Fruit fly (Drosophila melanogaster) whole organism, pupa: ENCODE data around the gene Shc.

Source experiments
- CG10348 ChIP-seq: fragments of 200-800 bp; sonication (Bioruptor generic); IDR thresholded peaks from 2 replicates; pipeline ENCODE4 v1.3.6; 2022; ENCODE audit warnings: missing biosample characterization, missing genetic modification characterization
- CG12605 ChIP-seq: fragments of 200-800 bp; sonication (Bioruptor generic); IDR thresholded peaks from 2 replicates; pipeline ENCODE4 v1.3.6; 2022; ENCODE audit warnings: missing biosample characterization, missing genetic modification characterization
- CG13204 ChIP-seq: fragments of 200-800 bp; sonication (Bioruptor generic); optimal IDR thresholded peaks from 2 replicates; lab custom pipeline; 2018; ENCODE audit warnings: missing biosample characterization, mild to moderate bottlenecking, missing genetic modification characterization, moderate library complexity
- CG14655 ChIP-seq: fragments of 200-800 bp; sonication (Bioruptor generic); optimal IDR thresholded peaks from 3 replicates; lab custom pipeline; 2017; ENCODE audit warnings: mild to moderate bottlenecking, missing biosample characterization, missing genetic modification reagents, missing genetic modification characterization
- CG15710 ChIP-seq: fragments of 200-800 bp; sonication (Bioruptor generic); optimal IDR thresholded peaks from 2 replicates; lab custom pipeline; 2018; ENCODE audit warnings: missing biosample characterization, mild to moderate bottlenecking, missing genetic modification characterization, moderate library complexity
- CG17806 ChIP-seq: fragments of 200-800 bp; sonication (Bioruptor generic); optimal IDR thresholded peaks from 2 replicates; lab custom pipeline; 2018; ENCODE audit warnings: missing biosample characterization, mild to moderate bottlenecking, missing genetic modification characterization, moderate library complexity
- CG32121 ChIP-seq: fragments of 200-800 bp; sonication (Bioruptor generic); IDR thresholded peaks from 2 replicates; pipeline ENCODE4 v1.3.6; 2022; ENCODE audit warnings: missing biosample characterization, missing genetic modification characterization
- CG34367 ChIP-seq: fragments of 200-800 bp; sonication (Bioruptor generic); optimal IDR thresholded peaks from 2 replicates; lab custom pipeline; 2018; ENCODE audit warnings: missing biosample characterization, mild to moderate bottlenecking, missing genetic modification characterization
- CG4496 ChIP-seq: fragments of 200-800 bp; sonication (Bioruptor generic); IDR thresholded peaks from 3 replicates; pipeline ENCODE4 v1.3.6; 2022; ENCODE audit warnings: missing biosample characterization, missing genetic modification characterization
- CG8159 ChIP-seq: fragments of 200-800 bp; sonication (Bioruptor generic); optimal IDR thresholded peaks from 3 replicates; lab custom pipeline; 2018; ENCODE audit warnings: missing biosample characterization, mild to moderate bottlenecking, missing genetic modification characterization, moderate library complexity
- CG8301 ChIP-seq: fragments of 200-800 bp; sonication (Bioruptor generic); optimal IDR thresholded peaks from 2 replicates; lab custom pipeline; 2018; ENCODE audit warnings: missing biosample characterization, mild to moderate bottlenecking, missing genetic modification characterization
- CG9948 ChIP-seq: fragments of 200-800 bp; sonication (Bioruptor generic); optimal IDR thresholded peaks from 2 replicates; lab custom pipeline; 2018; ENCODE audit warnings: missing biosample characterization, mild to moderate bottlenecking, missing genetic modification characterization, moderate library complexity
- D1 ChIP-seq: fragments of 200-800 bp; sonication (Bioruptor generic); optimal IDR thresholded peaks from 2 replicates; lab custom pipeline; 2018; ENCODE audit warnings: missing biosample characterization, mild to moderate bottlenecking, missing genetic modification characterization, moderate library complexity
- EcR ChIP-seq: fragments of 200-800 bp; sonication (Bioruptor generic); optimal IDR thresholded peaks from 3 replicates; lab custom pipeline; 2019; ENCODE audit warnings: missing biosample characterization, missing genetic modification characterization, mild to moderate bottlenecking, moderate library complexity, missing genetic modification reagents
- Ets98B ChIP-seq: fragments of 200-800 bp; sonication (Bioruptor generic); IDR thresholded peaks from 2 replicates; pipeline ENCODE4 v1.3.6; 2022; ENCODE audit warnings: missing biosample characterization, missing genetic modification characterization
- Pif1A ChIP-seq: fragments of 200-800 bp; sonication (Bioruptor generic); optimal IDR thresholded peaks from 3 replicates; lab custom pipeline; 2016; ENCODE audit warnings: missing biosample characterization, missing genetic modification characterization
- Pif1B ChIP-seq: fragments of 200-800 bp; sonication (Bioruptor generic); optimal IDR thresholded peaks from 3 replicates; lab custom pipeline; 2016; ENCODE audit warnings: missing biosample characterization, missing genetic modification characterization
- Snoo ChIP-seq: fragments of 200-800 bp; sonication (Bioruptor generic); optimal IDR thresholded peaks from 3 replicates; lab custom pipeline; 2017; ENCODE audit warnings: missing biosample characterization, mild to moderate bottlenecking, missing genetic modification characterization, inconsistent platforms
- fd96Ca ChIP-seq: fragments of 200-800 bp; sonication (Bioruptor generic); IDR thresholded peaks from 3 replicates; pipeline ENCODE4 v1.3.6; 2022; ENCODE audit warnings: missing biosample characterization, missing genetic modification characterization
- gl ChIP-seq: fragments of 200-800 bp; sonication (Bioruptor generic); optimal IDR thresholded peaks from 2 replicates; lab custom pipeline; 2018; ENCODE audit warnings: missing biosample characterization, mild to moderate bottlenecking, missing genetic modification characterization
- rn ChIP-seq: fragments of 200-800 bp; sonication (Bioruptor generic); IDR thresholded peaks from 2 replicates; pipeline ENCODE4 v1.3.6; 2022; ENCODE audit warnings: missing biosample characterization, missing genetic modification characterization

Gene Shc

dm6 chr3L:9426656-9427294 lies at the start of gene Shc, which contains the start of gene Atat:
Shc (plus strand) TSS chr3L:9427010.
Atat (minus strand) TSS chr3L:9426758.
- TF ChIP-seq CG8301 (tag; lab: Kevin White, UChicago) (peak; percentile 96), gl (peak; percentile 90), CG9948 (tag; lab: Kevin White, UChicago) (peak; percentile 98), CG14655 (GFP tag; lab: Kevin White, UChicago) (peak; percentile 98), Pif1B (GFP tag; lab: Kevin White, UChicago) (peak; percentile 94), CG13204 (GFP tag; lab: Kevin White, UChicago) (peak; percentile 78), Snoo (tag; lab: Kevin White, UChicago) (peak; percentile 99), CG17806 (tag; lab: Kevin White, UChicago) (peak; percentile 98), Pif1A (peak; percentile 97), EcR (peak; percentile 11), CG34367 (tag; lab: Kevin White, UChicago) (peak; percentile 98), CG12605 (peak; percentile 95), D1 (tag; lab: Kevin White, UChicago) (peak; percentile 54), CG32121 (GFP tag; lab: Robert Waterston, UW) (peak; percentile 99), rn (GFP tag; lab: Robert Waterston, UW) (peak; percentile 99), Ets98B (GFP tag; lab: Robert Waterston, UW) (peak; percentile 99), CG15710 (tag; lab: Kevin White, UChicago) (peak; percentile 99), fd96Ca (GFP tag; lab: Robert Waterston, UW) (peak; percentile 99), CG8159 (tag; lab: Kevin White, UChicago) (peak; percentile 98), CG10348 (peak; percentile 99), CG4496 (GFP tag; lab: Robert Waterston, UW) (peak; percentile 99)

DNA sequence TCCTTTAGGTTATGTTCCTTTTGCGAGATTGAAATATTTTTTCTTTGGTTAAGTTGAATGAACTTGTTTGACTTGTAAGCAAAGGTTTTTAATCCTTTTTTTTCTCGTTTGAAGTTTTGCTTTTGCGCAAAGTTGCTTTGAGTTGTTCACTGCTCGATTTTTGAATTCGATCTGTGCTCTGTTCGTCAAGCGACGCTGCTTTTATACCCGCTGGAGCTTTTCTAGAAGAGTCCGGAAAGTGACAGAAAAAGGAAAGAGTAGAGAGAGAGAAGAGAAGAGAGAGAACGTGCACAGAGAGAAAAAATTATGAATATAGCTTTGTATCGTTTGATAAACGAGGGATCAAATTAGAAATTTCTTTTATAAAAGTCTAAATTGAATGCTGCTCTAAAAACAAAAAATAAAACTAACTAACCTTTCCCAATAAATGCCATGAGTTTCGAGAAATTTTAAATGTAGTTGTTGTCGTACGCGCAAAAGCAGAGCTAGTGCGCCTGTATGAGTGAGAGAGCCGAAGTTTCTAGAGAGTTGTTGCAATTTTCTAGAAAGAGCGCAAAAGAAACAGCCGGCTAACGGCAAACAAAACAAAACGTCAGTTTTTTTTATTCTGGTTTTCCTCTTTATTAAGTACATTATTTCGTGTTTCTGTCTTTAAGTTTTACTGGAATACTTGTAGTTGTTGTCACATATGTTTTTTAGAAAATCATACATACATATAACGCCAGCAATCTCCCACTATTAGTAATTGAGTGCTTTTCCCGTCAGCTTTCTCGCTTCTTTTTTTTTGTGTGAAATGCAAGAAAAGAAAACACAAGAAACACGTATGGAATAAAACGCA lies 49.4 kb upstream of the Shc start, which contains the start of gene Hsp26:
Gene Hsp26 (minus strand): TSS at position 230 of the 838 bp plus-strand sequence.
- no peak for TF ChIP-seq D1 (tag; lab: Kevin White, UChicago)
- TF ChIP-seq CG14655 (GFP tag; lab: Kevin White, UChicago): peak; percentile 90
- peak; percentile 95 for TF ChIP-seq CG32121 (GFP tag; lab: Robert Waterston, UW)
- peak; percentile 95 for TF ChIP-seq Pif1A
- peak; percentile 88 for TF ChIP-seq Snoo (tag; lab: Kevin White, UChicago)
- TF ChIP-seq gl: peak; percentile 85
- TF ChIP-seq fd96Ca (GFP tag; lab: Robert Waterston, UW): peak; percentile 70
- 0 out of 2 replicates have a peak, but pooled peaks have one; percentile 34 for TF ChIP-seq CG10348
- peak; percentile 95 for TF ChIP-seq CG4496 (GFP tag; lab: Robert Waterston, UW)
- TF ChIP-seq CG34367 (tag; lab: Kevin White, UChicago): peak; percentile 85
- peak; percentile 89 for TF ChIP-seq CG17806 (tag; lab: Kevin White, UChicago)
- peak; percentile 78 for TF ChIP-seq rn (GFP tag; lab: Robert Waterston, UW)
- TF ChIP-seq CG9948 (tag; lab: Kevin White, UChicago): peak; percentile 87
- TF ChIP-seq CG13204 (GFP tag; lab: Kevin White, UChicago): no peak
- peak; percentile 93 for TF ChIP-seq Pif1B (GFP tag; lab: Kevin White, UChicago)
- TF ChIP-seq CG15710 (tag; lab: Kevin White, UChicago): peak; percentile 79
- TF ChIP-seq EcR: peak; percentile 97
- TF ChIP-seq CG12605: peak; percentile 93
- peak; percentile 89 for TF ChIP-seq CG8301 (tag; lab: Kevin White, UChicago)
- TF ChIP-seq Ets98B (GFP tag; lab: Robert Waterston, UW): peak; percentile 95
- peak; percentile 88 for TF ChIP-seq CG8159 (tag; lab: Kevin White, UChicago)

- TF ChIP-seq CG4496 (GFP tag; lab: Robert Waterston, UW) (0 out of 3 replicates have a peak, but pooled peaks have one; percentile 41), CG8301 (tag; lab: Kevin White, UChicago) (no peak), Pif1B (GFP tag; lab: Kevin White, UChicago) (peak; percentile 11), CG12605 (0 out of 2 replicates have a peak, but pooled peaks have one; percentile 39), CG17806 (tag; lab: Kevin White, UChicago) (no peak), CG13204 (GFP tag; lab: Kevin White, UChicago) (peak; percentile 80), gl (no peak), CG8159 (tag; lab: Kevin White, UChicago) (no peak), CG10348 (no peak), CG14655 (GFP tag; lab: Kevin White, UChicago) (no peak)
Measured at dm6 chr3L:9379484-9380343, 47.1 kb upstream of the Shc start, which contains the start of gene Hsp67Ba. Hsp67Ba (minus strand) TSS chr3L:9379534.

dm6 chr3L:9380344-9380849 lies 46.4 kb upstream of the Shc start:
- TF ChIP-seq EcR (peak; percentile 88), CG8159 (tag; lab: Kevin White, UChicago) (no peak), Snoo (tag; lab: Kevin White, UChicago) (peak; percentile 76)
- TF ChIP-seq, all 21 proteins: peak for 2
